Worm (Caenorhabditis elegans) whole organism, mixed stage, embryonic: ENCODE data around the gene tram-1.

ENCODE experiments used
- blmp-1 ChIP-seq: fragments of 150-350 bp; optimal IDR thresholded peaks from 2 replicates; lab custom pipeline; 2014; ENCODE audit warnings: missing biosample characterization, missing genetic modification characterization
- ceh-39 ChIP-seq: fragments of 150-350 bp; optimal IDR thresholded peaks from 2 replicates; lab custom pipeline; 2014; ENCODE audit warnings: missing biosample characterization, missing genetic modification characterization
- flh-1 ChIP-seq: fragments of 200-800 bp; sonication (Bioruptor generic); optimal IDR thresholded peaks from 2 replicates; lab custom pipeline; 2018; ENCODE audit warnings: mild to moderate bottlenecking, missing genetic modification characterization, moderate library complexity, missing compliant biosample characterization
- ham-2 ChIP-seq: fragments of 200-800 bp; sonication (Bioruptor generic); optimal IDR thresholded peaks from 2 replicates; lab custom pipeline; 2018; ENCODE audit warnings: mild to moderate bottlenecking, missing genetic modification characterization, missing compliant biosample characterization
- lin-13 ChIP-seq: fragments of 150-350 bp; optimal IDR thresholded peaks from 2 replicates; lab custom pipeline; 2014; ENCODE audit warnings: missing biosample characterization, missing genetic modification characterization
- mep-1 ChIP-seq: fragments of 150-350 bp; optimal IDR thresholded peaks from 2 replicates; lab custom pipeline; 2017; ENCODE audit warnings: missing biosample characterization, missing genetic modification reagents, missing genetic modification characterization, inconsistent platforms
- snpc-4 ChIP-seq: fragments of 150-350 bp; optimal IDR thresholded peaks from 2 replicates; lab custom pipeline; 2014; ENCODE audit warnings: missing biosample characterization, missing genetic modification characterization
- unc-120 ChIP-seq: sonication (generic microtip); optimal IDR thresholded peaks from 2 replicates; lab custom pipeline; 2017; ENCODE audit warnings: missing genetic modification characterization, missing compliant biosample characterization; ENCODE audit not compliant: poor library complexity, severe bottlenecking
- unc-62 ChIP-seq: fragments of 150-350 bp; optimal IDR thresholded peaks from 2 replicates; lab custom pipeline; 2014; ENCODE audit warnings: missing biosample characterization, missing genetic modification reagents, missing genetic modification characterization

- TF ChIP-seq unc-62 (GFP tag; lab: Kevin White, UChicago) = no peak
- TF ChIP-seq flh-1 = no peak
- TF ChIP-seq ceh-39 = no peak
- TF ChIP-seq mep-1 = no peak
- no peak for TF ChIP-seq snpc-4 (tag; lab: Kevin White, UChicago)
- TF ChIP-seq blmp-1 (tag; lab: Kevin White, UChicago) = no peak
- TF ChIP-seq ham-2 (GFP tag; lab: Kevin White, UChicago) = no peak
- no peak for TF ChIP-seq lin-13 (tag; lab: Kevin White, UChicago)
- TF ChIP-seq unc-120 (tag; lab: Kevin White, UChicago) = no peak
Observed at ce11 chrIV:10230971-10231370, 9.9 kb upstream of the tram-1 start, which contains the start of gene F01G10.5.
